Worm (Caenorhabditis elegans) whole organism, L4 larva: ENCODE data around the gene pqn-16.
A peak's percentile ranks its signal among the peaks of the same experiment; 100 is the strongest.

ENCODE experiments used
- T26A8.4 ChIP-seq: fragments of 200-800 bp; sonication (Bioruptor generic); IDR thresholded peaks from 2 replicates; pipeline ENCODE4 v1.3.6; 2022; ENCODE audit warnings: missing genetic modification characterization, missing compliant biosample characterization
- aly-2 ChIP-seq: sonication (generic microtip); optimal IDR thresholded peaks from 2 replicates; lab custom pipeline; 2018; ENCODE audit warnings: missing biosample characterization, missing genetic modification characterization
- ceh-32 ChIP-seq: sonication (generic microtip); optimal IDR thresholded peaks from 2 replicates; lab custom pipeline; 2016; ENCODE audit warnings: mild to moderate bottlenecking, missing genetic modification characterization, missing compliant biosample characterization; ENCODE audit not compliant: poor library complexity
- lin-13 ChIP-seq: fragments of 150-350 bp; optimal IDR thresholded peaks from 2 replicates; lab custom pipeline; 2014; ENCODE audit warnings: missing biosample characterization, missing genetic modification reagents, missing genetic modification characterization

DNA sequence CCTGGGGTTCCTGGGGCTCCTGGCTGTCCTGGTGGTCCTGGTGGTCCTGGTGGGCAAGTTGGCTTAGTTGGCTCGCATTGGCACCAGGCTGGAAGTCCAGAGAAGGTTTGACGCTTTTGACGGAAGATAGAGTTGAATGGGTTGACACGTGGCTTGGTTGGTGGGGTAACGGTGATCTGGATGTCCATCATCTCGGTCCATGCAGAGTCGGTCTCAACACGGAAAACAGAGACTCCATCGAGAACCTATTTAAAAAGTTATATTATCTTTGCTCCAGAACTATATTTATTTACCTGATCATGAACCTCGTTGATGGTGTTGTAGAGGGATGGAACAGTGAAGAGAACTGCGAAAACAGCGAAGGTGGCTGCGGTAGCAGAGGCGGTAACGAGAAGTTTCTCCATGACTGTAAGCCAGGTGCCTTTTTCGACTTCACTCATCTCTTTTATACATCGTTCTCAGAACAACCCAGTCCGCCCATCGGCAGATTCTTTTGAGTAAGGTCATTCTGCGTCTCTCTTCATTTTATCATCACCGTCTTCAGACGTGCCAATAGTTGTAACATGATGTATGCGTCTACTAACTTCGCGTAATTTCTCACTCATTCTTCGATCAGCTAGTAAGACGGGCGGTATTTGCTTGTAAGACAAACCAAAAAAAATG, 13.5 kb upstream of the pqn-16 start, which contains the start of gene col-144:
- TF ChIP-seq ceh-32 (tag; lab: Kevin White, UChicago) = no peak
- TF ChIP-seq T26A8.4 (GFP tag; lab: Robert Waterston, UW) = peak; percentile 78
- TF ChIP-seq aly-2 = no peak
- TF ChIP-seq lin-13 (GFP tag; lab: Kevin White, UChicago) = no peak
